2 fruit fly cellular contexts compared by ENCODE assay signal in the genomic region with DNA sequence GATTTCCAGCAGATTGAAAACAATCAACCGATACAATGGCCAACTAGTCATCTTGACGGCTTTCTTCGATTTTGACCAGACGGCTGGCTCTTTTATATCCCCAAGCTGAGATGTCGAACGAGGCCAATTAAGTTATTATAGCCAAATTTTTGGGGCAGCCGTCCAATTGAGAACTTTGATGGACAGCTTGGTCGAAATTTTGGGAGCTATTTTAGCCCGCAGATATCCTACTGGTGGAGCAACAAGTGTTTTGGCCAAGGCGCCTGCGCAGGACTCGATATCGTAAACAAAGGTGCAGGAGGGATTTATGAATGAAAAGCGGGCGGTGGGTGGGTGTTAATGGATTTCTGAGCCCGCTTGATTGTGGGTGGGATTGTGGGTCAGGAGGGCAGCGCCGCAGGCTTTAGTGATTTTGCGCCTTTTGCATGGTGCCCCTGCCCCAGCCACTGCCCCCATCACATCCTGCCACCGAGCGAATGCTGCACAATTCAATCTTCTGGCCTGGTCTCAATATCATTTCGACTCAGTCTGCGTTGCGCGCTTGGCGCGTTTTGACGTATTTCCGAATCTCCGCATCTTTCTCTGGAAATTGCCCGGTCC.
A peak's percentile ranks its signal among the peaks of the same experiment; 100 is the strongest.
TF ChIP-seq lines count a peak whose summit lies in the region.

A gene (minus strand): TSS at position 51 of the 600 bp plus-strand sequence.
A gene (plus strand): TSS at position 550 of the 600 bp plus-strand sequence.

- no peak for TF ChIP-seq CTCF in whole organism, embryonic (GFP tag; optimal IDR thresholded peaks at IDR 0.05; lab: Kevin White, UChicago)

TF ChIP-seq in whole organism, embryonic, 481 proteins besides CTCF, POLR2A, EP300 and RAD21:
- peak; percentile 87 for TF ChIP-seq scrt (GFP tag; optimal IDR thresholded peaks at IDR 0.05; lab: Kevin White, UChicago)
- no peak for TF ChIP-seq nau (GFP tag; optimal IDR thresholded peaks at IDR 0.05; lab: Kevin White, UChicago)
- TF ChIP-seq CG3847 (GFP tag; IDR thresholded peaks at IDR 0.05; lab: Robert Waterston, UW): 0 out of 2 replicates have a peak, but pooled peaks have one; percentile 7
- TF ChIP-seq CG9797 (GFP tag; optimal IDR thresholded peaks at IDR 0.05; lab: Kevin White, UChicago): no peak
- no peak for TF ChIP-seq Dad (GFP tag; optimal IDR thresholded peaks at IDR 0.05; lab: Kevin White, UChicago)
- TF ChIP-seq Nf-YA (GFP tag; IDR thresholded peaks at IDR 0.05; lab: Robert Waterston, UW): no peak
- peak; percentile 25 for TF ChIP-seq Ets65A (GFP tag; lab: Kevin White, UChicago)
- TF ChIP-seq cwo (GFP tag; optimal IDR thresholded peaks at IDR 0.05; lab: Kevin White, UChicago): no peak
- TF ChIP-seq CG8924 (tag; optimal IDR thresholded peaks at IDR 0.05; lab: Kevin White, UChicago): no peak
- no peak for TF ChIP-seq CG1832 (GFP tag; optimal IDR thresholded peaks at IDR 0.05; lab: Kevin White, UChicago)
- TF ChIP-seq gsb-n (tag; optimal IDR thresholded peaks at IDR 0.05; lab: Kevin White, UChicago): no peak
- TF ChIP-seq ewg (GFP tag; optimal IDR thresholded peaks at IDR 0.05; lab: Kevin White, UChicago): peak; percentile 55
- TF ChIP-seq hb (GFP tag; IDR thresholded peaks at IDR 0.05; lab: Robert Waterston, UW; ENCODE audit: partially characterized antibody): 0 out of 3 replicates have a peak, but pooled peaks have one; percentile 24

TF ChIP-seq in whole organism, pupa, 21 proteins besides CTCF, POLR2A, EP300 and RAD21:
- no peak for TF ChIP-seq gl (tag; optimal IDR thresholded peaks at IDR 0.05; lab: Kevin White, UChicago)
- TF ChIP-seq CG4496 (GFP tag; IDR thresholded peaks at IDR 0.05; lab: Robert Waterston, UW): no peak
- TF ChIP-seq Ets98B (GFP tag; IDR thresholded peaks at IDR 0.05; lab: Robert Waterston, UW): no peak
- peak; percentile 71; the same call in 1 of the 2 replicates for TF ChIP-seq CG12605 (GFP tag; IDR thresholded peaks at IDR 0.05; lab: Robert Waterston, UW)
- no peak for TF ChIP-seq CG8301 (tag; optimal IDR thresholded peaks at IDR 0.05; lab: Kevin White, UChicago)
